Fruit fly (Drosophila melanogaster) whole organism, pupa: ENCODE data around the gene hec.
A peak's percentile ranks its signal among the peaks of the same experiment; 100 is the strongest.

Experiments used
- CG34367 ChIP-seq: fragments of 200-800 bp; sonication (Bioruptor generic); optimal IDR thresholded peaks from 2 replicates; lab custom pipeline; 2018; ENCODE audit warnings: missing biosample characterization, mild to moderate bottlenecking, missing genetic modification characterization
- CG8301 ChIP-seq: fragments of 200-800 bp; sonication (Bioruptor generic); optimal IDR thresholded peaks from 2 replicates; lab custom pipeline; 2018; ENCODE audit warnings: missing biosample characterization, mild to moderate bottlenecking, missing genetic modification characterization
- Ets98B ChIP-seq: fragments of 200-800 bp; sonication (Bioruptor generic); IDR thresholded peaks from 2 replicates; pipeline ENCODE4 v1.3.6; 2022; ENCODE audit warnings: missing biosample characterization, missing genetic modification characterization
- Pif1B ChIP-seq: fragments of 200-800 bp; sonication (Bioruptor generic); optimal IDR thresholded peaks from 3 replicates; lab custom pipeline; 2016; ENCODE audit warnings: missing biosample characterization, missing genetic modification characterization
- fd96Ca ChIP-seq: fragments of 200-800 bp; sonication (Bioruptor generic); IDR thresholded peaks from 3 replicates; pipeline ENCODE4 v1.3.6; 2022; ENCODE audit warnings: missing biosample characterization, missing genetic modification characterization

hec gene

DNA sequence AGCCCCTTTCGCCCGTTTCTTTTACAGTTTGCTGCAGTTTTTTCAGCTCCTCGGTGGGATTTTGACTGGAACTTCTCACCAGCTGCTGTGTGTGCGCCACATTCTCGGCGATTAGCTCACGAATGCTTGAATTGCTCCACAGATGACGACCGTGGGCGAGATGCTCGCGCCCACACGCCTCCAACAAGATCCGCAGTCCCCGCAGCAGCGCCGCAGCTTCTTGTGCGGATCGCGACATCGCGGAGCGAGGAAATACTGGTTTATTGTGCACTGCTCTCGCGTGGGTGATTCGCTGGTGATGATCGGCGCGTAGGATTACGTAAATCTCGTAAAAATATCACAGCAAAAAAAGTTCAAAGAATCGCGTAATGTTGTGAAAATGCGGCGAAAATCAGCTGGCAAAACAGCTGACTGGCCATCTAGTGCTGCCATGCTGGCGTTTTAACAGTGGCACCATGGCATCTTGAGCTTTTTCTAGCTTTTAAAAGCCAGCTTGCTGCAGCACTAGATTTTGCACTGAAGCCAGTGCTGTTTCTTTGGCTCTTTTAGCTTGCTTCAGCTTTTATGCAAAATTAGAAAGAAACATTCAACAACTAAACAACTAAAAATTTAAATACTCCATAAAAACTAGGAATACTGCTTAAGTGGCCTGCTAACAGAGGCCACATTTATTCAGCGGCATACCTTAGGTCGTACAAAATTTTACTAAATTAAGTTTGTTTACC, 56.4 kb downstream of the hec start, which contains the start of gene Coq8:
Gene Coq8, minus strand, starts transcription at position 397 of the 725 bp plus-strand sequence.
- TF ChIP-seq fd96Ca (GFP tag; lab: Robert Waterston, UW) (0 out of 3 replicates have a peak, but pooled peaks have one; percentile 11), Pif1B (no peak), Ets98B (GFP tag; lab: Robert Waterston, UW) (no peak), CG8301 (tag; lab: Kevin White, UChicago) (no peak), CG34367 (tag; lab: Kevin White, UChicago) (no peak)
